Fruit fly (Drosophila melanogaster) whole organism, embryonic: Measurements from ENCODE around the gene Rai1.

Source experiments
- ATbp ChIP-seq: fragments of 200-800 bp; sonication (Bioruptor generic); optimal IDR thresholded peaks from 2 replicates; lab custom pipeline; 2017; ENCODE audit warnings: missing biosample characterization, mild to moderate bottlenecking, missing genetic modification characterization, missing genetic modification reagents
- Abd-B ChIP-seq: fragments of 200-800 bp; sonication (Bioruptor generic); optimal IDR thresholded peaks from 2 replicates; lab custom pipeline; 2018; ENCODE audit warnings: missing biosample characterization, mild to moderate bottlenecking, missing genetic modification characterization, moderate library complexity
- Ada2b ChIP-seq: fragments of 200-800 bp; sonication (Bioruptor generic); IDR thresholded peaks from 2 replicates; pipeline ENCODE4 v1.3.6; 2022; ENCODE audit warnings: missing biosample characterization, missing genetic modification characterization
- Blimp-1 ChIP-seq: fragments of 200-800 bp; sonication (Bioruptor generic); optimal IDR thresholded peaks from 3 replicates; lab custom pipeline; 2018; ENCODE audit warnings: missing biosample characterization, missing genetic modification characterization, mild to moderate bottlenecking, moderate library complexity, missing genetic modification reagents
- C15 ChIP-seq: fragments of 200-800 bp; sonication (Bioruptor generic); IDR thresholded peaks from 3 replicates; pipeline ENCODE4 v1.3.6; 2022; ENCODE audit warnings: missing biosample characterization, missing genetic modification characterization
- CG11093 ChIP-seq: fragments of 200-800 bp; sonication (Bioruptor generic); IDR thresholded peaks from 3 replicates; pipeline ENCODE4 v1.3.6; 2022; ENCODE audit warnings: missing biosample characterization, missing genetic modification characterization
- CG11723 ChIP-seq: fragments of 200-800 bp; sonication (Bioruptor generic); optimal IDR thresholded peaks from 2 replicates; lab custom pipeline; 2017; ENCODE audit warnings: missing biosample characterization, mild to moderate bottlenecking, missing genetic modification characterization
- CG12104 ChIP-seq: fragments of 200-800 bp; sonication (Bioruptor generic); optimal IDR thresholded peaks from 3 replicates; lab custom pipeline; 2016; ENCODE audit warnings: missing biosample characterization, missing genetic modification characterization
- CG12659 ChIP-seq: fragments of 200-800 bp; sonication (Bioruptor generic); optimal IDR thresholded peaks from 3 replicates; lab custom pipeline; 2017; ENCODE audit warnings: mild to moderate bottlenecking, missing biosample characterization, missing genetic modification reagents, missing genetic modification characterization
- CG13775 ChIP-seq: fragments of 200-800 bp; sonication (Bioruptor generic); optimal IDR thresholded peaks from 3 replicates; lab custom pipeline; 2017; ENCODE audit warnings: missing biosample characterization, mild to moderate bottlenecking, missing genetic modification characterization
- CG16863 ChIP-seq: fragments of 200-800 bp; sonication (Bioruptor generic); optimal IDR thresholded peaks from 3 replicates; lab custom pipeline; 2016; ENCODE audit warnings: missing biosample characterization, missing genetic modification characterization
- CG17361 ChIP-seq: fragments of 200-800 bp; sonication (Bioruptor generic); IDR thresholded peaks from 3 replicates; pipeline ENCODE4 v1.3.6; 2022; ENCODE audit warnings: missing biosample characterization, missing genetic modification characterization
- CG2678 ChIP-seq: fragments of 200-800 bp; sonication (Bioruptor generic); optimal IDR thresholded peaks from 3 replicates; lab custom pipeline; 2019; ENCODE audit warnings: missing biosample characterization, mild to moderate bottlenecking, missing genetic modification characterization, moderate library complexity
- CG2712 ChIP-seq: fragments of 200-800 bp; optimal IDR thresholded peaks from 3 replicates; lab custom pipeline; 2019; ENCODE audit warnings: missing biosample characterization, mild to moderate bottlenecking, missing genetic modification characterization, moderate library complexity
- CG30403 ChIP-seq: fragments of 200-800 bp; sonication (Bioruptor generic); optimal IDR thresholded peaks from 3 replicates; lab custom pipeline; 2016; ENCODE audit warnings: missing biosample characterization, missing genetic modification characterization
- CG32772 ChIP-seq: fragments of 200-800 bp; sonication (Bioruptor generic); IDR thresholded peaks from 2 replicates; pipeline ENCODE4 v1.3.6; 2022; ENCODE audit warnings: missing biosample characterization, missing genetic modification characterization
- CG3281 ChIP-seq: fragments of 200-800 bp; sonication (Bioruptor generic); optimal IDR thresholded peaks from 3 replicates; lab custom pipeline; 2017; ENCODE audit warnings: missing biosample characterization, mild to moderate bottlenecking, missing genetic modification characterization
- CG34224 ChIP-seq: fragments of 200-800 bp; sonication (Bioruptor generic); IDR thresholded peaks from 3 replicates; pipeline ENCODE4 v1.3.6; 2022; ENCODE audit warnings: missing biosample characterization, missing genetic modification characterization; ENCODE audit not compliant: partially characterized antibody
- CG4730 ChIP-seq: fragments of 200-800 bp; sonication (Bioruptor generic); IDR thresholded peaks from 2 replicates; pipeline ENCODE4 v1.3.6; 2022; ENCODE audit warnings: missing biosample characterization, missing genetic modification characterization
- CG4820 ChIP-seq: fragments of 200-800 bp; sonication (Bioruptor generic); optimal IDR thresholded peaks from 3 replicates; lab custom pipeline; 2016; ENCODE audit warnings: missing biosample characterization, missing genetic modification characterization
- CG7556 ChIP-seq: fragments of 200-800 bp; sonication (Bioruptor generic); optimal IDR thresholded peaks from 2 replicates; lab custom pipeline; 2017; ENCODE audit warnings: missing biosample characterization, mild to moderate bottlenecking, missing genetic modification characterization
- CG9727 ChIP-seq: fragments of 200-800 bp; sonication (Bioruptor generic); optimal IDR thresholded peaks from 3 replicates; lab custom pipeline; 2017; ENCODE audit warnings: missing biosample characterization, mild to moderate bottlenecking, missing genetic modification characterization
- Dek ChIP-seq: fragments of 200-800 bp; sonication (Bioruptor generic); optimal IDR thresholded peaks from 3 replicates; lab custom pipeline; 2019; ENCODE audit warnings: missing biosample characterization, mild to moderate bottlenecking, missing genetic modification characterization, moderate library complexity
- E2f2 ChIP-seq: fragments of 200-800 bp; sonication (Bioruptor generic); IDR thresholded peaks from 2 replicates; pipeline ENCODE4 v1.3.6; 2022; ENCODE audit warnings: missing biosample characterization, missing genetic modification characterization
- Ets65A ChIP-seq: fragments of 200-800 bp; sonication (Bioruptor generic); peaks from one replicate; lab custom pipeline; 2016; ENCODE audit warnings: missing biosample characterization, missing genetic modification characterization
- Fer3 ChIP-seq: fragments of 200-800 bp; sonication (Bioruptor generic); optimal IDR thresholded peaks from 2 replicates; lab custom pipeline; 2018; ENCODE audit warnings: missing biosample characterization, mild to moderate bottlenecking, missing genetic modification characterization, moderate library complexity
- Hr51 ChIP-seq, 2 experiments: fragments of 200-800 bp; sonication (Bioruptor generic); optimal IDR thresholded peaks; 2 replicates in 1 of 2; 3 replicates in 1 of 2; lab custom pipeline; 2016 to 2018; ENCODE audit warnings: missing biosample characterization in 2 of 2, missing genetic modification characterization in 2 of 2, mild to moderate bottlenecking in 1 of 2, moderate library complexity in 1 of 2
- Nf-YA ChIP-seq: fragments of 200-800 bp; sonication (Bioruptor generic); IDR thresholded peaks from 2 replicates; pipeline ENCODE4 v1.3.6; 2022; ENCODE audit warnings: missing biosample characterization, missing genetic modification characterization
- Nf-YC ChIP-seq: fragments of 200-800 bp; optimal IDR thresholded peaks from 3 replicates; lab custom pipeline; 2019; ENCODE audit warnings: missing biosample characterization, mild to moderate bottlenecking, missing genetic modification characterization, moderate library complexity
- Ptx1 ChIP-seq: fragments of 200-800 bp; sonication (Bioruptor generic); IDR thresholded peaks from 2 replicates; pipeline ENCODE4 v1.3.6; 2022; ENCODE audit warnings: missing biosample characterization, missing genetic modification characterization
- Ssrp ChIP-seq: fragments of 200-800 bp; sonication (Bioruptor generic); optimal IDR thresholded peaks from 2 replicates; lab custom pipeline; 2018; ENCODE audit warnings: missing biosample characterization, mild to moderate bottlenecking, missing genetic modification characterization, moderate library complexity
- TFAM ChIP-seq: fragments of 200-800 bp; sonication (Bioruptor generic); optimal IDR thresholded peaks from 2 replicates; lab custom pipeline; 2017; ENCODE audit warnings: missing biosample characterization, missing genetic modification characterization, inconsistent platforms
- Xbp1 ChIP-seq: fragments of 200-800 bp; sonication (Bioruptor generic); optimal IDR thresholded peaks from 3 replicates; lab custom pipeline; 2016; ENCODE audit warnings: missing biosample characterization, mild to moderate bottlenecking, missing genetic modification characterization
- ase ChIP-seq: fragments of 200-800 bp; sonication (Bioruptor generic); IDR thresholded peaks from 3 replicates; pipeline ENCODE4 v1.3.6; 2022; ENCODE audit warnings: missing biosample characterization, missing genetic modification characterization
- bab2 ChIP-seq: fragments of 200-800 bp; sonication (Bioruptor generic); optimal IDR thresholded peaks from 2 replicates; lab custom pipeline; 2016; ENCODE audit warnings: missing biosample characterization, missing genetic modification characterization
- cad ChIP-seq: fragments of >200 bp; optimal IDR thresholded peaks from 2 replicates; lab custom pipeline; 2017; ENCODE audit warnings: missing biosample characterization, missing genetic modification characterization
- chif ChIP-seq, 2 experiments: fragments of 200-800 bp; sonication (Bioruptor generic); optimal IDR thresholded peaks; 3 replicates each; lab custom pipeline; 2016; ENCODE audit warnings: missing biosample characterization in 2 of 2, missing genetic modification characterization in 2 of 2
- chn ChIP-seq: fragments of 200-800 bp; sonication (Bioruptor generic); optimal IDR thresholded peaks from 2 replicates; lab custom pipeline; 2016; ENCODE audit warnings: missing biosample characterization, missing genetic modification characterization
- dpn ChIP-seq, 2 experiments: fragments of 200-800 bp; sonication (Bioruptor generic); optimal IDR thresholded peaks; 3 replicates each; lab custom pipeline; 2016; ENCODE audit warnings: missing biosample characterization in 2 of 2, missing genetic modification characterization in 2 of 2
- grau ChIP-seq: fragments of 200-800 bp; optimal IDR thresholded peaks from 3 replicates; lab custom pipeline; 2019; ENCODE audit warnings: missing biosample characterization, mild to moderate bottlenecking, missing genetic modification characterization, moderate library complexity
- her ChIP-seq: fragments of 200-800 bp; sonication (Bioruptor generic); optimal IDR thresholded peaks from 2 replicates; lab custom pipeline; 2016; ENCODE audit warnings: missing biosample characterization, missing genetic modification characterization
- lilli ChIP-seq: fragments of 200-800 bp; sonication (Bioruptor generic); optimal IDR thresholded peaks from 3 replicates; lab custom pipeline; 2016; ENCODE audit warnings: missing biosample characterization, missing genetic modification characterization
- nerfin-2 ChIP-seq: fragments of 200-800 bp; sonication (Bioruptor generic); IDR thresholded peaks from 2 replicates; pipeline ENCODE4 v1.3.6; 2022; ENCODE audit warnings: missing biosample characterization, missing genetic modification characterization; ENCODE audit not compliant: partially characterized antibody
- pan ChIP-seq, 4 experiments: fragments of >200 bp in 3 of 4; fragments of 200-800 bp in 1 of 4; sonication (Bioruptor generic) in 1 of 4; optimal IDR thresholded peaks in 3 of 4; IDR thresholded peaks in 1 of 4; 2 replicates each; pipeline versions ENCODE4 v1.3.6 to Lab custom; 2017 to 2022; ENCODE audit warnings: missing biosample characterization in 2 of 4, missing genetic modification characterization in 2 of 4, mixed read lengths in 1 of 4
- phol ChIP-seq: fragments of 200-800 bp; sonication (Bioruptor generic); optimal IDR thresholded peaks from 3 replicates; lab custom pipeline; 2018; ENCODE audit warnings: missing biosample characterization, mild to moderate bottlenecking, missing genetic modification characterization, moderate library complexity
- salm ChIP-seq: fragments of 200-800 bp; sonication (Bioruptor generic); optimal IDR thresholded peaks from 2 replicates; lab custom pipeline; 2018; ENCODE audit warnings: missing biosample characterization, mild to moderate bottlenecking, missing genetic modification characterization
- ssp ChIP-seq: fragments of 200-800 bp; sonication (Bioruptor generic); IDR thresholded peaks from 2 replicates; pipeline ENCODE4 v1.3.6; 2022; ENCODE audit warnings: missing biosample characterization, missing genetic modification characterization
- sug ChIP-seq: fragments of 200-800 bp; optimal IDR thresholded peaks from 2 replicates; lab custom pipeline; 2019; ENCODE audit warnings: missing biosample characterization, mild to moderate bottlenecking, missing genetic modification characterization, moderate library complexity
- tio ChIP-seq: fragments of 200-800 bp; sonication (Bioruptor generic); optimal IDR thresholded peaks from 2 replicates; lab custom pipeline; 2017; ENCODE audit warnings: missing biosample characterization, missing genetic modification characterization, inconsistent platforms
- zfh1 ChIP-seq: fragments of 200-800 bp; sonication (Bioruptor generic); IDR thresholded peaks from 3 replicates; pipeline ENCODE4 v1.3.6; 2022; ENCODE audit warnings: missing biosample characterization, missing genetic modification characterization

Rai1 gene

dm6 chrX:16834259-16834658 is 31.1 kb upstream of the Rai1 start (continued):
- TF ChIP-seq E2f2 (GFP tag; lab: Robert Waterston, UW) = peak; percentile 35; the same call in 1 of the 2 replicates
- no peak for TF ChIP-seq CG34224 (GFP tag; lab: Robert Waterston, UW)
- peak; percentile 11 for TF ChIP-seq lilli
- peak; percentile 34 for TF ChIP-seq CG3281 (GFP tag; lab: Kevin White, UChicago)
- no peak for TF ChIP-seq CG13775 (GFP tag; lab: Kevin White, UChicago)
- peak; percentile 10 to 39 for TF ChIP-seq dpn (GFP tag; optimal IDR thresholded peaks at IDR 0.05; lab: Kevin White, UChicago)
- peak; percentile 17 for TF ChIP-seq CG4820 (GFP tag; lab: Kevin White, UChicago)
- no peak for TF ChIP-seq ase (GFP tag; lab: Robert Waterston, UW)
- TF ChIP-seq tio = peak; percentile 22
- TF ChIP-seq Ets65A (GFP tag; lab: Kevin White, UChicago) = peak; percentile 63
- TF ChIP-seq grau = peak; percentile 69
- TF ChIP-seq CG16863 (GFP tag; lab: Kevin White, UChicago) = peak; percentile 23
- TF ChIP-seq phol (tag; lab: Kevin White, UChicago) = peak; percentile 45
- peak; percentile 53 for TF ChIP-seq CG30403 (GFP tag; lab: Kevin White, UChicago)
- peak; percentile 12 for TF ChIP-seq Fer3 (tag; lab: Kevin White, UChicago)
- TF ChIP-seq sug = peak; percentile 26
- peak; percentile 33 for TF ChIP-seq Nf-YC (tag; lab: Kevin White, UChicago)
- peak; percentile 51 for TF ChIP-seq CG7556 (GFP tag; lab: Kevin White, UChicago)
- TF ChIP-seq CG11723 (GFP tag; lab: Kevin White, UChicago) = peak; percentile 32
- TF ChIP-seq Ptx1 (GFP tag; lab: Robert Waterston, UW) = peak; percentile 67
- TF ChIP-seq pan (optimal IDR thresholded peaks at IDR 0.05; lab: Kevin White, UChicago) = no peak
- TF ChIP-seq pan (GFP tag; optimal IDR thresholded peaks at IDR 0.05 in 1 of 2, IDR thresholded peaks at IDR 0.05 in 1 of 2) = peak in 1 of 2 experiments; percentile 48
- TF ChIP-seq CG2712 (tag; lab: Kevin White, UChicago) = peak; percentile 57
- 0 out of 2 replicates have a peak, but pooled peaks have one; percentile 36 for TF ChIP-seq CG4730 (GFP tag; lab: Robert Waterston, UW)
- TF ChIP-seq bab2 = peak; percentile 26
- no peak for TF ChIP-seq TFAM (GFP tag; lab: Kevin White, UChicago)
- no peak for TF ChIP-seq ssp (GFP tag; lab: Robert Waterston, UW)
- peak; percentile 25 for TF ChIP-seq CG9727 (GFP tag; lab: Kevin White, UChicago)
- TF ChIP-seq C15 (GFP tag; lab: Robert Waterston, UW) = no peak
- TF ChIP-seq chn (GFP tag; lab: Kevin White, UChicago) = peak; percentile 42
- no peak for TF ChIP-seq cad (GFP tag; lab: Kevin White, UChicago)
- TF ChIP-seq CG12659 (GFP tag; lab: Kevin White, UChicago) = peak; percentile 54
- TF ChIP-seq Abd-B = peak; percentile 11
- peak; percentile 48 for TF ChIP-seq ATbp (GFP tag; lab: Kevin White, UChicago)
- no peak for TF ChIP-seq zfh1
- no peak for TF ChIP-seq her
- no peak for TF ChIP-seq CG12104
- TF ChIP-seq Dek (tag; lab: Kevin White, UChicago) = peak; percentile 17
- peak; percentile 76 for TF ChIP-seq CG17361 (GFP tag; lab: Robert Waterston, UW)
- TF ChIP-seq nerfin-2 (GFP tag; lab: Robert Waterston, UW) = no peak
- peak; percentile 18; the same call in 1 of the 3 replicates for TF ChIP-seq CG11093 (GFP tag; lab: Robert Waterston, UW)
- TF ChIP-seq Nf-YA (GFP tag; lab: Robert Waterston, UW) = no peak
- TF ChIP-seq Xbp1 (GFP tag; lab: Kevin White, UChicago) = peak; percentile 43
- peak in 1 of 2 experiments; percentile 48 for TF ChIP-seq chif (GFP tag; optimal IDR thresholded peaks at IDR 0.05; lab: Kevin White, UChicago)
- peak; percentile 55 for TF ChIP-seq Ssrp (tag; lab: Kevin White, UChicago)
- peak; percentile 6; the same call in 1 of the 2 replicates for TF ChIP-seq CG32772 (GFP tag; lab: Robert Waterston, UW)
- TF ChIP-seq Blimp-1 (GFP tag; lab: Kevin White, UChicago) = peak; percentile 28
- 0 out of 2 replicates have a peak, but pooled peaks have one; percentile 31 for TF ChIP-seq Ada2b (GFP tag; lab: Robert Waterston, UW)
- TF ChIP-seq Hr51 (GFP tag; optimal IDR thresholded peaks at IDR 0.05; lab: Kevin White, UChicago) = peak in 1 of 2 experiments; percentile 75
- peak; percentile 67 for TF ChIP-seq CG2678 (tag; lab: Kevin White, UChicago)
- TF ChIP-seq salm (tag; lab: Kevin White, UChicago) = peak; percentile 16
